Fruit fly (Drosophila melanogaster) S2 (cell line): ENCODE data around the gene CG14947.

Experiments
- CG8478 ChIP-seq: fragments of >200 bp; optimal IDR thresholded peaks from 2 replicates; lab custom pipeline; 2018
- CTCF ChIP-seq, 2 experiments: fragments of >200 bp; optimal IDR thresholded peaks; 2 replicates each; lab custom pipeline; 2018

dm6 chr2L:12045578-12045940, 30.3 kb upstream of the CG14947 start:
- TF ChIP-seq CG8478 (lab: Kevin White, UChicago): no peak
- TF ChIP-seq CTCF (optimal IDR thresholded peaks at IDR 0.05; lab: Kevin White, UChicago): no peak
